Worm (Caenorhabditis elegans) whole organism, young adult: ENCODE data around the gene Y53C12A.6.

ENCODE experiments used
- D2030.7 ChIP-seq: fragments of 200-800 bp; sonication (Bioruptor generic); IDR thresholded peaks from 2 replicates; pipeline ENCODE4 v1.3.6; 2022; ENCODE audit warnings: missing genetic modification reagents, missing genetic modification characterization, missing compliant biosample characterization
- F49E8.2 ChIP-seq: sonication (generic microtip); optimal IDR thresholded peaks from 3 replicates; lab custom pipeline; 2017; ENCODE audit warnings: missing genetic modification characterization, mild to moderate bottlenecking, missing compliant biosample characterization, antibody characterized with exemption, moderate library complexity; ENCODE audit not compliant: insufficient read depth
- F57A8.1 ChIP-seq: fragments of 200-800 bp; sonication (Bioruptor generic); optimal IDR thresholded peaks from 2 replicates; lab custom pipeline; 2018; ENCODE audit warnings: mild to moderate bottlenecking, missing genetic modification characterization, moderate library complexity, missing compliant biosample characterization
- ceh-91 ChIP-seq: fragments of 200-800 bp; sonication (Bioruptor generic); IDR thresholded peaks from 2 replicates; pipeline ENCODE4 v1.3.6; 2022; ENCODE audit warnings: missing genetic modification reagents, missing genetic modification characterization, missing compliant biosample characterization
- dox-1 ChIP-seq: fragments of 200-800 bp; sonication (Bioruptor generic); IDR thresholded peaks from 2 replicates; pipeline ENCODE4 v1.3.6; 2022; ENCODE audit warnings: missing genetic modification reagents, missing genetic modification characterization, missing compliant biosample characterization
- him-1 ChIP-seq: sonication (generic microtip); optimal IDR thresholded peaks from 2 replicates; lab custom pipeline; 2016; ENCODE audit warnings: missing genotype, missing genetic modification reagents, missing genetic modification characterization, missing compliant biosample characterization
- hlh-12 ChIP-seq: sonication (generic microtip); optimal IDR thresholded peaks from 2 replicates; lab custom pipeline; 2016; ENCODE audit warnings: missing genetic modification characterization, missing compliant biosample characterization
- lin-40 ChIP-seq: sonication (generic microtip); optimal IDR thresholded peaks from 2 replicates; lab custom pipeline; 2016; ENCODE audit warnings: missing genetic modification characterization, mild to moderate bottlenecking, missing compliant biosample characterization, missing genotype, missing genetic modification reagents
- nfya-1 ChIP-seq: sonication (generic microtip); optimal IDR thresholded peaks from 2 replicates; lab custom pipeline; 2017; ENCODE audit warnings: antibody characterized with exemption, missing compliant biosample characterization, missing genetic modification characterization, borderline replicate concordance; ENCODE audit not compliant: insufficient read depth
- nhr-90 ChIP-seq: sonication (generic microtip); optimal IDR thresholded peaks from 2 replicates; lab custom pipeline; 2016; ENCODE audit warnings: missing genotype, mild to moderate bottlenecking, missing genetic modification characterization, missing compliant biosample characterization
- pbrm-1 ChIP-seq: fragments of 200-800 bp; sonication (Bioruptor generic); IDR thresholded peaks from 2 replicates; pipeline ENCODE4 v1.3.6; 2022; ENCODE audit warnings: missing genetic modification reagents, missing genetic modification characterization, missing compliant biosample characterization
- snpc-1.3 ChIP-seq: sonication (generic microtip); optimal IDR thresholded peaks from 2 replicates; lab custom pipeline; 2017; ENCODE audit warnings: missing genetic modification characterization, mild to moderate bottlenecking, missing compliant biosample characterization, antibody characterized with exemption, moderate library complexity, missing genotype, missing genetic modification reagents; ENCODE audit not compliant: insufficient read depth
- snpc-4 ChIP-seq, 5 experiments: fragments of 150-350 bp in 1 of 5; sonication (generic microtip) in 4 of 5; optimal IDR thresholded peaks; 2 replicates each; lab custom pipeline; 2014 to 2018; ENCODE audit warnings: missing genetic modification characterization in 5 of 5, missing biosample characterization in 3 of 5, antibody characterized with exemption in 2 of 5, mild to moderate bottlenecking in 2 of 5, missing compliant biosample characterization in 2 of 5, missing genotype in 2 of 5, moderate library complexity in 2 of 5, missing genetic modification reagents in 1 of 5

DNA sequence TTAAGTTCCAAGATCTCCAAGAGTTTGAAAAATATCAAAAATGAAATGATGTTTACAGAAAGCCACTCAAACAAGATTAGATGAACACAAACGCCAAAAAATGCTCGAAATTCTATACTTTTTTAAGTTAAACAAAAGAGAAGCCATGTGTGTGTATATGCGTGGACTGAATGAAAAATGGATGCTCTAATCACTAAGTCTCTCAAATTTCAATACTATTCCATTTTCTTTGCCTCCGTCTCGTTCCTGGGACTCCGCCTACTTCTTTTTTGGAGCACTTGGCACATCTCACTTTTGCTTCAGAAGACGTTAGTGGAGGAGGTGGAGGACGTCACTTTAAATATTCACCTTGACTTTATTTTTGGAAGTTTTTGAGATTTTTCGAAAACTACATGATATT, 38.0 kb downstream of the Y53C12A.6 start:
- no peak for TF ChIP-seq nfya-1 (tag; lab: Kevin White, UChicago)
- TF ChIP-seq snpc-4 (GFP tag; optimal IDR thresholded peaks at IDR 0.05; lab: Kevin White, UChicago), result no peak
- no peak for TF ChIP-seq snpc-4 (tag; optimal IDR thresholded peaks at IDR 0.05; lab: Kevin White, UChicago)
- no peak for TF ChIP-seq dox-1 (GFP tag; lab: Robert Waterston, UW)
- no peak for TF ChIP-seq snpc-1.3 (tag; lab: Kevin White, UChicago)
- TF ChIP-seq him-1 (tag; lab: Kevin White, UChicago), result no peak
- TF ChIP-seq pbrm-1 (GFP tag; lab: Robert Waterston, UW), result no peak
- TF ChIP-seq hlh-12, result no peak
- no peak for TF ChIP-seq lin-40 (tag; lab: Kevin White, UChicago)
- no peak for TF ChIP-seq F57A8.1
- no peak for TF ChIP-seq D2030.7
- no peak for TF ChIP-seq nhr-90
- no peak for TF ChIP-seq ceh-91 (GFP tag; lab: Robert Waterston, UW)
- no peak for TF ChIP-seq F49E8.2 (tag; lab: Kevin White, UChicago)
